Worm (Caenorhabditis elegans) whole organism, early embryonic: ENCODE measurements around the gene tap-1.

Experiments
- F13C5.2 ChIP-seq: sonication (generic microtip); optimal IDR thresholded peaks from 2 replicates; lab custom pipeline; 2017; ENCODE audit warnings: mild to moderate bottlenecking, missing genetic modification characterization, inconsistent platforms, missing compliant biosample characterization
- hmbx-1 ChIP-seq: sonication (generic microtip); optimal IDR thresholded peaks from 2 replicates; lab custom pipeline; 2016; ENCODE audit warnings: mild to moderate bottlenecking, missing genetic modification characterization, missing compliant biosample characterization

DNA sequence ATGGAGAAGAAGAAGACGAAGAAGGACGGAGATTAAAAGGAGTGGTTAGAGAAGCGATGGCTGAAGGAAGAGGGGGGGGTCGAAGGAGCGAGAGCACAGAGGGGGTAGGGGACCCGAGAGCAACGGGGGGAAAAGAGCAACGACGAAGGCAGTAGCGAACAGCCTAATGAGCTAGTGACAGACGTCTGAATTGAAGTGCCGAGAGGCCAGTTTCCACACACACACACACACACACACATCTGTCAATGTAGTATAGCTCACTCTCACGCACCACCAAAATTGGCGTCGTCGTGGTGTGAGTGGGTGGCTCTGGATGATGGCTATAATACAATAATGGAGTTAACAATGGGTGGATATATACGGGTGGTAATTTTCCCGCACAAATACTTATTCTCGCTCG lies 47.3 kb downstream of the tap-1 start:
- no peak for TF ChIP-seq hmbx-1 (tag; lab: Kevin White, UChicago)
- no peak for TF ChIP-seq F13C5.2
